Worm (Caenorhabditis elegans) whole organism, early embryonic: ENCODE data around the gene dct-18.

Experiments
- B0310.2 ChIP-seq: sonication (generic microtip); optimal IDR thresholded peaks from 2 replicates; lab custom pipeline; 2016; ENCODE audit warnings: mild to moderate bottlenecking, missing genetic modification characterization, missing compliant biosample characterization
- F13C5.2 ChIP-seq: sonication (generic microtip); optimal IDR thresholded peaks from 2 replicates; lab custom pipeline; 2017; ENCODE audit warnings: mild to moderate bottlenecking, missing genetic modification characterization, inconsistent platforms, missing compliant biosample characterization
- aly-1 ChIP-seq: sonication (generic microtip); optimal IDR thresholded peaks from 2 replicates; lab custom pipeline; 2016; ENCODE audit warnings: missing genetic modification characterization, missing compliant biosample characterization
- ama-1 ChIP-seq: fragments of 150-350 bp; optimal IDR thresholded peaks from 2 replicates; lab custom pipeline; 2014
- ceh-13 ChIP-seq: fragments of 200-800 bp; sonication (Bioruptor generic); optimal IDR thresholded peaks from 2 replicates; lab custom pipeline; 2018; ENCODE audit warnings: mild to moderate bottlenecking, missing genetic modification characterization, missing compliant biosample characterization
- ceh-36 ChIP-seq: sonication (generic microtip); optimal IDR thresholded peaks from 2 replicates; lab custom pipeline; 2016; ENCODE audit warnings: missing genetic modification characterization, inconsistent platforms, missing compliant biosample characterization
- ets-7 ChIP-seq: sonication (generic microtip); optimal IDR thresholded peaks from 2 replicates; lab custom pipeline; 2016; ENCODE audit warnings: missing genotype, missing genetic modification characterization, missing compliant biosample characterization
- flt-1 ChIP-seq: fragments of 200-800 bp; sonication (Bioruptor generic); IDR thresholded peaks from 2 replicates; pipeline ENCODE4 v1.3.6; 2022; ENCODE audit warnings: missing genetic modification characterization, missing compliant biosample characterization
- hmbx-1 ChIP-seq: sonication (generic microtip); optimal IDR thresholded peaks from 2 replicates; lab custom pipeline; 2016; ENCODE audit warnings: mild to moderate bottlenecking, missing genetic modification characterization, missing compliant biosample characterization
- hmg-4 ChIP-seq: fragments of 200-800 bp; sonication (Bioruptor generic); optimal IDR thresholded peaks from 2 replicates; lab custom pipeline; 2018; ENCODE audit warnings: mild to moderate bottlenecking, missing genetic modification characterization, missing compliant biosample characterization
- hnd-1 ChIP-seq: sonication (generic microtip); optimal IDR thresholded peaks from 2 replicates; lab custom pipeline; 2016; ENCODE audit warnings: missing genetic modification characterization, missing compliant biosample characterization
- pes-1 ChIP-seq: fragments of 200-800 bp; sonication (Bioruptor generic); IDR thresholded peaks from 2 replicates; pipeline ENCODE4 v1.3.6; 2022; ENCODE audit warnings: missing genetic modification reagents, missing genetic modification characterization, missing compliant biosample characterization
- scrt-1 ChIP-seq: fragments of 200-800 bp; sonication (Bioruptor generic); IDR thresholded peaks from 2 replicates; pipeline ENCODE4 v1.3.6; 2022; ENCODE audit warnings: missing genetic modification characterization, missing compliant biosample characterization
- sea-1 ChIP-seq: fragments of 200-800 bp; sonication (Bioruptor generic); conservative IDR thresholded peaks from 2 replicates; pipeline ENCODE4 v1.3.6; 2022; ENCODE audit warnings: missing genetic modification characterization, missing compliant biosample characterization
- tbx-11 ChIP-seq: fragments of 200-800 bp; sonication (Bioruptor generic); IDR thresholded peaks from 2 replicates; pipeline ENCODE4 v1.3.6; 2022; ENCODE audit warnings: missing genetic modification characterization, missing compliant biosample characterization
- tbx-37 ChIP-seq: fragments of 200-800 bp; sonication (Bioruptor generic); conservative IDR thresholded peaks from 2 replicates; pipeline ENCODE4 v1.3.6; 2022; ENCODE audit warnings: missing genetic modification reagents, missing genetic modification characterization, missing compliant biosample characterization
- tra-4 ChIP-seq: sonication (generic microtip); optimal IDR thresholded peaks from 2 replicates; lab custom pipeline; 2017; ENCODE audit warnings: missing genetic modification characterization, missing compliant biosample characterization

dct-18 gene

ce11 chrII:12897942-12898341 lies 33.7 kb upstream of the dct-18 start, which contains the start of gene clec-64:
Gene clec-64, plus strand, starts transcription at chrII:12898242.
- TF ChIP-seq B0310.2: no peak
- no peak for TF ChIP-seq pes-1 (GFP tag; lab: Robert Waterston, UW)
- no peak for TF ChIP-seq scrt-1 (GFP tag; lab: Robert Waterston, UW)
- no peak for TF ChIP-seq hnd-1
- TF ChIP-seq sea-1: no peak
- no peak for TF ChIP-seq hmbx-1
- TF ChIP-seq tbx-11 (GFP tag; lab: Robert Waterston, UW): no peak
- TF ChIP-seq ama-1 (lab: Kevin White, UChicago): no peak
- no peak for TF ChIP-seq hmg-4
- TF ChIP-seq ceh-13 (GFP tag; lab: Kevin White, UChicago): no peak
- no peak for TF ChIP-seq F13C5.2 (tag; lab: Kevin White, UChicago)
- TF ChIP-seq tra-4 (tag; lab: Kevin White, UChicago): no peak
- TF ChIP-seq ceh-36 (tag; lab: Kevin White, UChicago): no peak

ce11 chrII:12901025-12901424 lies 30.6 kb upstream of the dct-18 start, which contains the start of gene clec-65:
Gene clec-65, plus strand, starts transcription at chrII:12901325.
- TF ChIP-seq hnd-1 (no peak), hmg-4 (no peak), scrt-1 (GFP tag; lab: Robert Waterston, UW) (no peak), pes-1 (GFP tag; lab: Robert Waterston, UW) (no peak), tra-4 (tag; lab: Kevin White, UChicago) (no peak), tbx-37 (GFP tag; lab: Robert Waterston, UW) (no peak)

- TF ChIP-seq aly-1 (tag; lab: Kevin White, UChicago): no peak
Measured at ce11 chrII:12904174-12904573, 27.5 kb upstream of the dct-18 start, which contains the start of gene clec-66. Gene clec-66, plus strand, starts transcription at chrII:12904398.

- TF ChIP-seq scrt-1 (GFP tag; lab: Robert Waterston, UW): no peak
- no peak for TF ChIP-seq B0310.2
Measured at ce11 chrII:12907070-12907469, 24.6 kb upstream of the dct-18 start, which contains the start of gene nspb-11. Gene nspb-11, plus strand, starts transcription at chrII:12907370.

ce11 chrII:12908779-12909178 lies 22.9 kb upstream of the dct-18 start, which contains the start of gene ddn-2:
Gene ddn-2, plus strand, starts transcription at chrII:12909079.
- TF ChIP-seq F13C5.2 (tag; lab: Kevin White, UChicago) (no peak), ets-7 (tag; lab: Kevin White, UChicago) (no peak), tra-4 (tag; lab: Kevin White, UChicago) (no peak), pes-1 (GFP tag; lab: Robert Waterston, UW) (no peak), ama-1 (lab: Kevin White, UChicago) (no peak), B0310.2 (no peak), ceh-36 (tag; lab: Kevin White, UChicago) (no peak), scrt-1 (GFP tag; lab: Robert Waterston, UW) (no peak), sea-1 (no peak), flt-1 (GFP tag; lab: Robert Waterston, UW) (no peak), tbx-11 (GFP tag; lab: Robert Waterston, UW) (no peak), hmbx-1 (no peak)

- TF ChIP-seq ceh-36 (tag; lab: Kevin White, UChicago) (no peak), ets-7 (tag; lab: Kevin White, UChicago) (no peak), hnd-1 (no peak), B0310.2 (no peak), F13C5.2 (tag; lab: Kevin White, UChicago) (no peak), ceh-13 (GFP tag; lab: Kevin White, UChicago) (no peak), ama-1 (lab: Kevin White, UChicago) (no peak), aly-1 (tag; lab: Kevin White, UChicago) (no peak), flt-1 (GFP tag; lab: Robert Waterston, UW) (no peak), pes-1 (GFP tag; lab: Robert Waterston, UW) (no peak), tbx-37 (GFP tag; lab: Robert Waterston, UW) (no peak), sea-1 (no peak), tra-4 (tag; lab: Kevin White, UChicago) (no peak), tbx-11 (GFP tag; lab: Robert Waterston, UW) (no peak), scrt-1 (GFP tag; lab: Robert Waterston, UW) (no peak), hmg-4 (no peak)
Measured at ce11 chrII:12914514-12915075, 17.1 kb upstream of the dct-18 start, which contains the start of gene F35C5.12. Gene F35C5.12, minus strand, starts transcription at chrII:12914564.

ce11 chrII:12918960-12919553 lies 12.6 kb upstream of the dct-18 start, which contains the start of the genes F58G1.2 and wago-4:
Gene F58G1.2, minus strand, starts transcription at chrII:12919010.
Gene wago-4, plus strand, starts transcription at chrII:12919551.
- TF ChIP-seq scrt-1 (GFP tag; lab: Robert Waterston, UW): no peak
- TF ChIP-seq tbx-11 (GFP tag; lab: Robert Waterston, UW): no peak
- TF ChIP-seq hnd-1: no peak
- no peak for TF ChIP-seq B0310.2
- TF ChIP-seq tbx-37 (GFP tag; lab: Robert Waterston, UW): no peak
- no peak for TF ChIP-seq ceh-13 (GFP tag; lab: Kevin White, UChicago)
- no peak for TF ChIP-seq hmg-4
- no peak for TF ChIP-seq ets-7 (tag; lab: Kevin White, UChicago)
- no peak for TF ChIP-seq F13C5.2 (tag; lab: Kevin White, UChicago)
- no peak for TF ChIP-seq ceh-36 (tag; lab: Kevin White, UChicago)

ce11 chrII:12921478-12921877 lies 10.2 kb upstream of the dct-18 start:
- TF ChIP-seq B0310.2 (no peak), tbx-11 (GFP tag; lab: Robert Waterston, UW) (no peak), flt-1 (GFP tag; lab: Robert Waterston, UW) (no peak), F13C5.2 (tag; lab: Kevin White, UChicago) (no peak), sea-1 (no peak), scrt-1 (GFP tag; lab: Robert Waterston, UW) (no peak), ceh-13 (GFP tag; lab: Kevin White, UChicago) (no peak), hnd-1 (no peak), pes-1 (GFP tag; lab: Robert Waterston, UW) (no peak), aly-1 (tag; lab: Kevin White, UChicago) (no peak), tbx-37 (GFP tag; lab: Robert Waterston, UW) (no peak), tra-4 (tag; lab: Kevin White, UChicago) (no peak), ceh-36 (tag; lab: Kevin White, UChicago) (no peak), ets-7 (tag; lab: Kevin White, UChicago) (no peak), hmg-4 (no peak), ama-1 (lab: Kevin White, UChicago) (no peak), hmbx-1 (no peak)
